Worm (Caenorhabditis elegans): ENCODE results near the gene F25E5.9.

F25E5.9 gene

DNA sequence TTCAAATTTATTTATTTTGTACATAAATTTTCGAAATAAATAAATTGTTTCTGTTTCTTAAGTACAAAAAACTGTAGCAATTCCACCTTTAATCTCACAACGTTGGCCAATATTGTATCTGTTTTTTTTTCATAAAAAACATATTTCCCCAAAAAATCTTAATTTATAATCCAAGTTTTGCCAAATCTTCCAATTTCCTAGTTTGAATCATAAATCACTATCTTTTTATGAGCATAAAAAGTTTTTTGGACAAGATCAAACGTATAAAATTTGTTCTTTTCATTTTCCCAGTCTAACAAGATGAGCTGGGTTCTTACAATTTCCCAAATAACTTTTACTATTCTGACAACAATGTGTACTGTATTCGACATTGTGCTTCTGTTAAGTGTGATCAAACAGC lies 17.6 kb downstream of the F25E5.9 start, which contains the start of gene srxa-4:
srxa-4 (plus strand) TSS at position 301 of the 400 bp plus-strand sequence.
- TF ChIP-seq ztf-26 (tag; optimal IDR thresholded peaks at IDR 0.05) (no peak), hmg-1.2 (GFP tag; IDR thresholded peaks at IDR 0.05) (no peak), C06A6.2 (GFP tag; conservative IDR thresholded peaks at IDR 0.05) (no peak), attf-6 (GFP tag; IDR thresholded peaks at IDR 0.05) (no peak), cebp-2 (GFP tag; IDR thresholded peaks at IDR 0.05) (no peak), unc-62 (GFP tag; optimal IDR thresholded peaks at IDR 0.05) (no peak), Y95B8A.8 (GFP tag; IDR thresholded peaks at IDR 0.05) (no peak), lin-54 (GFP tag; optimal IDR thresholded peaks at IDR 0.05) (no peak), madf-6 (GFP tag; IDR thresholded peaks at IDR 0.05) (no peak), mes-4 (tag; optimal IDR thresholded peaks at IDR 0.05) (no peak), aptf-3 (GFP tag; IDR thresholded peaks at IDR 0.05) (no peak), ztf-28 (GFP tag; IDR thresholded peaks at IDR 0.05) (no peak), lin-26 (GFP tag; IDR thresholded peaks at IDR 0.05) (no peak), tbp1 (GFP tag; optimal IDR thresholded peaks at IDR 0.05) (no peak), pha-4 (tag; optimal IDR thresholded peaks at IDR 0.05) (no peak), lag-1 (GFP tag; IDR thresholded peaks at IDR 0.05) (no peak)

DNA sequence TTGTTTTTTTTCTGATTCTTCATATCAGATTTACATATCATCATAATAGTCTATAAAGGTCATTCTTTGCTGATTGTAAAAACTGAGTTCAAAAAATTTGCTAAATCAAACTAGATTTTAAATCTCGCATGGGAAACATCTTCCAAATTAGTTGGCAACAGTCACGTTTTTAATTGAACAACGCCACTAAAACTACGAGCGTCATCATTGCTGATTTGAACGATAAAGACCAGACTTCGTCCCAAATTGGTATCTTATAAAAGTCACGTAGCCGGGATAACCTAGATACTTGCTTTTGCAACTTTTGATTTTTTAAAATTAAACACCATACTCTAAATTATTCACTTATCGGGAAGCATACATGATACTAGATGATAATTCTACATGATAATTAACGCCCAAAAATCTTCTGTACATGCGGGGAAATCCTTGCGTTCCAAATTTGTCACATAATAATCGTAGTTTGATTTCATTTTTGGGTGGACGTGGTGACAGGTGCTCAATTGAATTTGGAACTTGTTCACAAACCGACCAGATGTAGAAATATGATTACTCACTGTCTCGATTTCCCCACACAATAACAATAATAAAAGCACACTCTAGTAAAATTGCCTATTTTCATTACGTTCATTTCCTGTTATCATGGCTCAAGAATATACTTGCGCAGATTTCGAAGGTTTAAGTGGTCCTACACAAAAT lies 20.6 kb downstream of the F25E5.9 start, which contains the start of gene srw-67:
srw-67 (plus strand) TSS at position 643 of the 699 bp plus-strand sequence.
- TF ChIP-seq F49E8.2 (tag; optimal IDR thresholded peaks at IDR 0.05; ENCODE audit: insufficient read depth) (no peak), ccch-3 (GFP tag; optimal IDR thresholded peaks at IDR 0.05) (no peak), nhr-179 (tag; optimal IDR thresholded peaks at IDR 0.05) (no peak), ceh-100 (GFP tag; IDR thresholded peaks at IDR 0.05) (no peak), akir-1 (GFP tag; optimal IDR thresholded peaks at IDR 0.05) (no peak), F57A8.1 (GFP tag; optimal IDR thresholded peaks at IDR 0.05) (no peak), athp-1 (tag; optimal IDR thresholded peaks at IDR 0.05) (no peak), ztf-25 (GFP tag; IDR thresholded peaks at IDR 0.05) (no peak), dpl-1 (GFP tag; optimal IDR thresholded peaks at IDR 0.05) (no peak), rcor-1 (GFP tag; IDR thresholded peaks at IDR 0.05) (no peak), ceh-27 (GFP tag; optimal IDR thresholded peaks at IDR 0.05) (no peak), ztf-28 (GFP tag; IDR thresholded peaks at IDR 0.05) (no peak), ztf-18 (tag; optimal IDR thresholded peaks at IDR 0.05) (no peak), F23B12.7 (tag; optimal IDR thresholded peaks at IDR 0.05; ENCODE audit: insufficient read depth) (no peak), sptf-2 (GFP tag; optimal IDR thresholded peaks at IDR 0.05) (no peak), C17E4.6 (GFP tag; IDR thresholded peaks at IDR 0.05) (no peak), ceh-91 (GFP tag; IDR thresholded peaks at IDR 0.05) (no peak), F57C9.4 (tag; optimal IDR thresholded peaks at IDR 0.05) (no peak), lin-26 (GFP tag; IDR thresholded peaks at IDR 0.05) (no peak)

DNA sequence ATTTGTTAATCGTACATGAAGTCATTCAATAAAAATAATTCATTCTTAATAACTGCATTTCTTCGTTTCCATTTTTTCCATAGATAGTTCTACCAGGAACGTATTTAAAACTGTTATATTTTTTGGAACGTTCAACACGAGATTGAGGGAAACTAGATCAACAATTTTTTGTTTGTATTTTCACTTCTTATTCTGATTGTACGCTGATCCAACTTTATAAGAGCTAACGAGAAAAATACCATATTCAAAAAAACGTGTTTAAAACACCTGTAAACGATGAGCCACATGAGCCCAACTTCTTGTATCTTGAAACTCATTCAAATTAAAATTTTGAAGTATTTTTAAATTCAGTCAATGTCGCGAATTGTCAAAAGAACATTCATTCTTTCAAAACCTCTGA lies 21.1 kb downstream of the F25E5.9 start:
- TF ChIP-seq K11D2.4 (GFP tag; IDR thresholded peaks at IDR 0.05) = no peak
- TF ChIP-seq zfh-2 (GFP tag; conservative IDR thresholded peaks at IDR 0.05) = no peak
- TF ChIP-seq ztf-25 (GFP tag; IDR thresholded peaks at IDR 0.05) = no peak
- TF ChIP-seq madf-10 (tag; optimal IDR thresholded peaks at IDR 0.05) = no peak

All from whole organism, young adult.